Worm (Caenorhabditis elegans) whole organism, L4 larva: ENCODE data around the gene suex-2.

ENCODE experiments used
- D1046.2 ChIP-seq: fragments of 200-800 bp; sonication (Bioruptor generic); IDR thresholded peaks from 2 replicates; pipeline ENCODE4 v1.3.6; 2022; ENCODE audit warnings: missing genetic modification characterization, missing compliant biosample characterization
- F10B5.3 ChIP-seq: sonication (generic microtip); optimal IDR thresholded peaks from 2 replicates; lab custom pipeline; 2016; ENCODE audit warnings: mild to moderate bottlenecking, missing genetic modification characterization, missing compliant biosample characterization
- F37D6.2 ChIP-seq: sonication (generic microtip); optimal IDR thresholded peaks from 2 replicates; lab custom pipeline; 2016; ENCODE audit warnings: mild to moderate bottlenecking, missing genetic modification characterization, missing compliant biosample characterization
- T20F7.1 ChIP-seq: fragments of 200-800 bp; sonication (Bioruptor generic); optimal IDR thresholded peaks from 2 replicates; lab custom pipeline; 2018; ENCODE audit warnings: mild to moderate bottlenecking, missing genetic modification characterization, missing compliant biosample characterization
- T26A8.4 ChIP-seq: fragments of 200-800 bp; sonication (Bioruptor generic); IDR thresholded peaks from 2 replicates; pipeline ENCODE4 v1.3.6; 2022; ENCODE audit warnings: missing genetic modification characterization, missing compliant biosample characterization
- Y105C5A.15 ChIP-seq: fragments of 200-800 bp; sonication (Bioruptor generic); IDR thresholded peaks from 2 replicates; pipeline ENCODE4 v1.3.6; 2022; ENCODE audit warnings: missing genetic modification characterization, missing compliant biosample characterization
- aha-1 ChIP-seq: fragments of 150-350 bp; peaks from one replicate; lab custom pipeline; 2014; ENCODE audit warnings: missing biosample characterization, missing genetic modification characterization
- attf-4 ChIP-seq: sonication (generic microtip); optimal IDR thresholded peaks from 3 replicates; lab custom pipeline; 2017; ENCODE audit warnings: missing biosample characterization, missing genetic modification characterization
- ceh-20 ChIP-seq: fragments of 200-800 bp; sonication (Bioruptor generic); IDR thresholded peaks from 2 replicates; pipeline ENCODE4 v1.3.6; 2022; ENCODE audit warnings: missing genetic modification reagents, missing genetic modification characterization, missing compliant biosample characterization
- ceh-28 ChIP-seq: fragments of 150-350 bp; optimal IDR thresholded peaks from 2 replicates; lab custom pipeline; 2014; ENCODE audit warnings: missing biosample characterization, missing genetic modification reagents, missing genetic modification characterization
- daf-12 ChIP-seq: fragments of 150-350 bp; optimal IDR thresholded peaks from 2 replicates; lab custom pipeline; 2014; ENCODE audit warnings: missing biosample characterization, missing genetic modification reagents, missing genetic modification characterization
- dmd-8 ChIP-seq: fragments of 200-800 bp; sonication (Bioruptor generic); IDR thresholded peaks from 2 replicates; pipeline ENCODE4 v1.3.6; 2022; ENCODE audit warnings: missing genetic modification characterization, missing compliant biosample characterization
- duxl-1 ChIP-seq: sonication (generic microtip); optimal IDR thresholded peaks from 2 replicates; lab custom pipeline; 2016; ENCODE audit warnings: mild to moderate bottlenecking, missing genetic modification characterization, moderate library complexity, missing compliant biosample characterization; ENCODE audit not compliant: poor library complexity
- dve-1 ChIP-seq: sonication (generic microtip); optimal IDR thresholded peaks from 2 replicates; lab custom pipeline; 2017; ENCODE audit warnings: antibody characterized with exemption, mild to moderate bottlenecking, missing genetic modification characterization, missing compliant biosample characterization; ENCODE audit not compliant: insufficient read depth
- gei-8 ChIP-seq: fragments of 200-800 bp; sonication (Bioruptor generic); optimal IDR thresholded peaks from 2 replicates; lab custom pipeline; 2018; ENCODE audit warnings: mild to moderate bottlenecking, missing genetic modification characterization, missing compliant biosample characterization
- hif-1 ChIP-seq, 2 experiments: sonication (generic microtip); optimal IDR thresholded peaks; 2 replicates each; lab custom pipeline; 2016 to 2017; ENCODE audit warnings: missing compliant biosample characterization in 2 of 2, missing genetic modification characterization in 2 of 2, missing genetic modification reagents in 2 of 2, missing genotype in 2 of 2, mild to moderate bottlenecking in 1 of 2
- hlh-30 ChIP-seq: sonication (generic microtip); optimal IDR thresholded peaks from 2 replicates; lab custom pipeline; 2017; ENCODE audit warnings: antibody characterized with exemption, mild to moderate bottlenecking, missing genetic modification characterization, missing compliant biosample characterization; ENCODE audit not compliant: insufficient read depth
- jun-1 ChIP-seq: fragments of 150-350 bp; optimal IDR thresholded peaks from 2 replicates; lab custom pipeline; 2014; ENCODE audit warnings: missing biosample characterization, missing genetic modification reagents, missing genetic modification characterization
- lin-1 ChIP-seq: fragments of 200-800 bp; sonication (Bioruptor generic); IDR thresholded peaks from 2 replicates; pipeline ENCODE4 v1.3.6; 2022; ENCODE audit warnings: missing genetic modification reagents, missing genetic modification characterization, missing compliant biosample characterization
- lin-13 ChIP-seq: fragments of 150-350 bp; optimal IDR thresholded peaks from 2 replicates; lab custom pipeline; 2014; ENCODE audit warnings: missing biosample characterization, missing genetic modification reagents, missing genetic modification characterization
- lin-38 ChIP-seq: fragments of 200-800 bp; sonication (Bioruptor generic); IDR thresholded peaks from 2 replicates; pipeline ENCODE4 v1.3.6; 2022; ENCODE audit warnings: missing genetic modification reagents, missing genetic modification characterization, missing compliant biosample characterization
- lsy-2 ChIP-seq, 2 experiments: fragments of 150-350 bp in 1 of 2; sonication (generic microtip) in 1 of 2; optimal IDR thresholded peaks; 2 replicates each; lab custom pipeline; 2014 to 2017; ENCODE audit warnings: missing biosample characterization in 2 of 2, missing genetic modification characterization in 2 of 2
- madf-9 ChIP-seq: fragments of 200-800 bp; sonication (Bioruptor generic); conservative IDR thresholded peaks from 2 replicates; pipeline ENCODE4 v1.3.6; 2022; ENCODE audit warnings: missing genetic modification reagents, missing genetic modification characterization, missing compliant biosample characterization
- mep-1 ChIP-seq: fragments of 150-350 bp; sonication (generic microtip); optimal IDR thresholded peaks from 3 replicates; lab custom pipeline; 2014; ENCODE audit warnings: missing biosample characterization, missing genetic modification characterization
- mes-2 ChIP-seq: sonication (generic microtip); optimal IDR thresholded peaks from 2 replicates; lab custom pipeline; 2016; ENCODE audit warnings: missing genotype, mild to moderate bottlenecking, missing genetic modification characterization, missing compliant biosample characterization; ENCODE audit not compliant: poor library complexity, severe bottlenecking
- mxl-3 ChIP-seq: fragments of 200-800 bp; sonication (Bioruptor generic); optimal IDR thresholded peaks from 2 replicates; lab custom pipeline; 2018; ENCODE audit warnings: mild to moderate bottlenecking, missing genetic modification characterization, missing compliant biosample characterization
- nhr-25 ChIP-seq: sonication (generic microtip); optimal IDR thresholded peaks from 2 replicates; lab custom pipeline; 2017; ENCODE audit warnings: missing genetic modification characterization, mild to moderate bottlenecking, missing compliant biosample characterization, antibody characterized with exemption, moderate library complexity, borderline replicate concordance; ENCODE audit not compliant: insufficient read depth
- nhr-48 ChIP-seq: sonication (generic microtip); optimal IDR thresholded peaks from 2 replicates; lab custom pipeline; 2016; ENCODE audit warnings: mild to moderate bottlenecking, missing genetic modification characterization, missing compliant biosample characterization
- nhr-77 ChIP-seq: fragments of 150-350 bp; optimal IDR thresholded peaks from 2 replicates; lab custom pipeline; 2014; ENCODE audit warnings: missing biosample characterization, missing genetic modification characterization
- pha-4 ChIP-seq, 2 experiments: fragments of 150-350 bp in 1 of 2; fragments of 200-800 bp in 1 of 2; sonication (Bioruptor generic) in 1 of 2; IDR thresholded peaks in 1 of 2; optimal IDR thresholded peaks in 1 of 2; 2 replicates each; pipeline versions ENCODE4 v1.3.6 to Lab custom; 2014 to 2022; ENCODE audit warnings: missing genetic modification characterization in 2 of 2, missing genetic modification reagents in 2 of 2, missing biosample characterization in 1 of 2, missing compliant biosample characterization in 1 of 2
- php-3 ChIP-seq: fragments of 200-800 bp; sonication (Bioruptor generic); IDR thresholded peaks from 2 replicates; pipeline ENCODE4 v1.3.6; 2022; ENCODE audit warnings: missing genetic modification reagents, missing genetic modification characterization, missing compliant biosample characterization
- saeg-2 ChIP-seq: fragments of 200-800 bp; sonication (Bioruptor generic); IDR thresholded peaks from 2 replicates; pipeline ENCODE4 v1.3.6; 2022; ENCODE audit warnings: missing genetic modification reagents, missing genetic modification characterization, missing compliant biosample characterization
- sdz-12 ChIP-seq: fragments of 200-800 bp; sonication (Bioruptor generic); optimal IDR thresholded peaks from 2 replicates; lab custom pipeline; 2018; ENCODE audit warnings: mild to moderate bottlenecking, missing genetic modification characterization, missing compliant biosample characterization
- skn-1 ChIP-seq: fragments of 150-350 bp; optimal IDR thresholded peaks from 2 replicates; lab custom pipeline; 2014; ENCODE audit warnings: missing biosample characterization, missing genetic modification characterization
- snpc-1.2 ChIP-seq: fragments of 200-800 bp; sonication (Bioruptor generic); IDR thresholded peaks from 2 replicates; pipeline ENCODE4 v1.3.6; 2022; ENCODE audit warnings: missing genetic modification reagents, missing genetic modification characterization, missing compliant biosample characterization
- spr-1 ChIP-seq: sonication (generic microtip); optimal IDR thresholded peaks from 2 replicates; lab custom pipeline; 2016; ENCODE audit warnings: mild to moderate bottlenecking, missing genetic modification characterization, missing compliant biosample characterization
- tag-97 ChIP-seq: fragments of 200-800 bp; sonication (Bioruptor generic); IDR thresholded peaks from 2 replicates; pipeline ENCODE4 v1.3.6; 2022; ENCODE audit warnings: missing genetic modification characterization, missing compliant biosample characterization
- tra-1 ChIP-seq: fragments of 200-800 bp; sonication (Bioruptor generic); IDR thresholded peaks from 2 replicates; pipeline ENCODE4 v1.3.6; 2022; ENCODE audit warnings: missing genetic modification reagents, missing genetic modification characterization, missing compliant biosample characterization
- zag-1 ChIP-seq: fragments of 150-350 bp; optimal IDR thresholded peaks from 2 replicates; lab custom pipeline; 2014; ENCODE audit warnings: missing biosample characterization, missing genetic modification characterization

Gene suex-2

DNA sequence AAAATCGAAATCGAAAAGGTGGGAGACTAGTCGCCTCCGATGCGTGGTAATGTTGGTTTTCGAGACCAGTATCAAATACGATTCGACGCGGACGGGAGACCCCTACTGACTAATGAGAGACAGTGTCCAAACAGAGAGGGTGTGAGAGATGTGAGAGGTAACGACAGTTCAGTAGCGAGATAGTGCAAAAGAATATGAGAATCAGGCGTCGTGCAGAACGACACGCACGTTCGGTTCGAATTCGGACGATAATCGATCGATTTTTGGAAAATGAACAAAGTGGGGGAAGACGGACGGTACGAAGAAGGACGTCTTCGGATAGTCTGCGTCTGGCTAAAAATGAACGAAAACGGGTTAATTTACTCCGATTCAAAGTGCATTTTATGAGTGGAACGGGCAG lies 46.1 kb upstream of the suex-2 start, which contains the start of gene D1046.16 (continued):
- TF ChIP-seq nhr-77 (tag; lab: Kevin White, UChicago) (peak; percentile 2), F10B5.3 (tag; lab: Kevin White, UChicago) (no peak), sdz-12 (GFP tag; lab: Kevin White, UChicago) (no peak), dmd-8 (GFP tag; lab: Robert Waterston, UW) (no peak), dve-1 (peak; percentile 19), mes-2 (peak; percentile 56), daf-12 (tag; lab: Kevin White, UChicago) (no peak)

DNA sequence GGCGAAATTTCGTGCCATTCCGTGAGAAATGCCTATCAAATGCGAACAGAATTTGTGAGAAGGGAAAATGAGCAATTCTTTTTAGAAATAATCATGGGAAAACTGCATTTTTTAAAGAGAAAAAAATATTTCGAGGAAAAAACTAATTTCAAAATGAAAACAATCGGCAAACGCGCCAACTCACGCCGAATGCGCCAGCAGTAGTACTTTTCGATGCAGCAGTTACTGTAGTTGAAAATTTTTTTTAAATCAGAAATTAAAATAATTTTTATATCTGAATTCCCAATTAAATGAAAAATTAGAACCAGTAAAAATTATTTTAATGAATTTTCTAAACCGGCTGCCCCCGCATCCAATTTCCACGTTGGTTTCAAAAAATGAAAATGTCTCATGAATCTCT lies 44.7 kb upstream of the suex-2 start:
- TF ChIP-seq attf-4 (tag; lab: Kevin White, UChicago) (no peak), nhr-48 (tag; lab: Kevin White, UChicago) (no peak), hif-1 (tag; optimal IDR thresholded peaks at IDR 0.05; lab: Kevin White, UChicago) (no peak), php-3 (GFP tag; lab: Robert Waterston, UW) (no peak), snpc-1.2 (peak; percentile 53; the same call in 1 of the 2 replicates), ceh-28 (no peak)

DNA sequence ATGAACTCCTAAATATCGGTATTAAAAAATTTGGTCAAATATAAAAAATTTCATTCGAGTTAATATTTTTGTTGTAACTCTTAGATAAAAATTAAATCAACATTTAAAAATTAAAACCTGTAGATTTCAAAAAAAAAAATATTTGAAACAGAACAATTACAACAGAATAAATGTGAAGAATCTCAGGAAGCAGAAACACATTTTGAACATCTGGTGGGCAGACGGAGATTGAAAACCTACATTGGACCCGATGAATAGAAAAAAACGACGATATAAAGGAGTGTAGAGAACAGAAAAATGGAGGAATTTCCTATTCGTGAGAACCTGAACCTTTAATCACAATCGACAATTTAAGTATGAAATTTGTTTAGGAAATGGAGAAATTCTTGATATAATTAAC lies 44.0 kb upstream of the suex-2 start:
- TF ChIP-seq Y105C5A.15 (GFP tag; lab: Robert Waterston, UW) (no peak), spr-1 (tag; lab: Kevin White, UChicago) (no peak), mes-2 (no peak), mxl-3 (GFP tag; lab: Kevin White, UChicago) (no peak), lin-1 (GFP tag; lab: Robert Waterston, UW) (no peak), T26A8.4 (GFP tag; lab: Robert Waterston, UW) (no peak), nhr-25 (tag; lab: Kevin White, UChicago) (no peak), zag-1 (tag; lab: Kevin White, UChicago) (no peak), tag-97 (no peak), ceh-20 (GFP tag; lab: Robert Waterston, UW) (no peak), duxl-1 (tag; lab: Kevin White, UChicago) (no peak)

DNA sequence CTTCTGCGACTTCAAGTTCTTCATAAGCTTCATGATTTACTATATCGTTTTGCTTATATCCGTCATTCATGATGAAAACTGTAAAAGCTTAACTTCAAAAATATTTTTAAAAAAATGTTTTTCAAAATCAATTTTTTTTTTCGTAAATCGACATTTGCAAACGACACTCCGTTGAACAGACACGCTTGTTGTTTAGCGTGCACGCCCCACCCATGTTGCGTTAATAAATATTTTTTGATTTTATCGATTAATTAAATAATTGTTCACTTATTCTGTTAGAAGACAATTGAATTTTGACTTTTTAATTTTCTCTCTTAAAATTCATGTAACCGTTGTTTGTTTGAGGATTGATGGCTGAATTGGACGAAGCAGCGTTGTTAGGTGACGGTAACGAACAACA lies 42.1 kb upstream of the suex-2 start, which contains the start of the genes D1046.2 and cfim-2:
Gene D1046.2 (minus strand): TSS at position 78 of the 400 bp plus-strand sequence.
Gene cfim-2 (plus strand): TSS at position 335 of the 400 bp plus-strand sequence.
- TF ChIP-seq hlh-30 (tag; lab: Kevin White, UChicago) (peak; percentile 26), mes-2 (peak; percentile 38), lsy-2 (tag; optimal IDR thresholded peaks at IDR 0.05; lab: Kevin White, UChicago) (peak in 1 of 2 experiments; percentile 57), T20F7.1 (GFP tag; lab: Kevin White, UChicago) (peak; percentile 97), dve-1 (peak; percentile 12), skn-1 (no peak), lin-13 (GFP tag; lab: Kevin White, UChicago) (no peak)
- TF ChIP-seq, all 104 proteins: peak for 5

DNA sequence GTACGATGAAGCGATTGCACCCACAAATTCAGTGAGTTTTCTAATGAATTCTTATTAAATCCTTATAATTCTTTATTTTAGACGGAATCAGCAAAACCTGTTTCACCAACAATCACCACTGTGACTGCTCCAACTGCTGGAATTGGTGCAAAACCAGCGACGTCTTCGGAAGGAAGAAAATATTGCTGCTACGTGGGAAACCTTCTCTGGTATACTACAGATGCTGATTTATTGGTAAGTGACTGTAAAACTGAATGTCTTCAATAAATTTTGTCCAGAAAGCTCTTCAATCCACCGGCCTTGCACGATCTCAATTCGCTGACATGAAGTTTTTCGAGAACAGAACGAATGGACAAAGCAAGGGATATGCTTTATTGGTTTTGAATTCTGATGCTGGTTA lies 41.6 kb upstream of the suex-2 start:
- TF ChIP-seq gei-8 (no peak), aha-1 (peak; percentile 90), D1046.2 (0 out of 2 replicates have a peak, but pooled peaks have one; percentile 55)
- TF ChIP-seq, all 104 proteins: peak for 2

DNA sequence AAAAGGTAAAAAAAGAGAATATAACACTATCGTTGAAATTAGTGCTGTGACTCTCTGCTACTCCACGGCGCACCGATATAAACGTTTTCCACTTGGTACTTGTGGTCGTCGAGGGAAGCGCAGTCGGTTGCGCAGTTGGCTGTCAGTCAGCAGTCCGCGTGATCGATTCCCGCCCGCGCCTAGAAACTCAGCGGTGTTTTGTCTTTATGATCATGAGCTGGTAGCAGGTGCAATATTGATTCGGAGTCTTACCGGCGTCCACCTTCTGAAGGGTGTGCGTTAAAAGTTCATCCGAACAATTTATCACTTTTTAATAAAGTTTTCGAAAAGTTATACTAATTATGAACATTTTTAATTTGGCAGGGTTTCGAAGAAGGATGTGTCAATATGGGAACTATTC lies 41.0 kb upstream of the suex-2 start:
- TF ChIP-seq pha-4 (GFP tag; IDR thresholded peaks at IDR 0.05; lab: Robert Waterston, UW) = peak; percentile 96
- TF ChIP-seq pha-4 (tag; optimal IDR thresholded peaks at IDR 0.05; lab: Kevin White, UChicago) = no peak
- peak; percentile 85 for TF ChIP-seq lin-38
- peak; percentile 80 for TF ChIP-seq spr-1 (tag; lab: Kevin White, UChicago)
- TF ChIP-seq tra-1 = peak; percentile 80
- TF ChIP-seq duxl-1 (tag; lab: Kevin White, UChicago) = peak; percentile 82
- peak; percentile 85 for TF ChIP-seq lin-1 (GFP tag; lab: Robert Waterston, UW)
- TF ChIP-seq mep-1 (tag; lab: Kevin White, UChicago) = peak; percentile 87
- 0 out of 2 replicates have a peak, but pooled peaks have one; percentile 41 for TF ChIP-seq Y105C5A.15 (GFP tag; lab: Robert Waterston, UW)
- peak; percentile 92 for TF ChIP-seq madf-9 (GFP tag; lab: Robert Waterston, UW)
- TF ChIP-seq saeg-2 = peak; percentile 81
- TF ChIP-seq jun-1 (tag; lab: Kevin White, UChicago) = peak; percentile 41
- TF ChIP-seq mxl-3 (GFP tag; lab: Kevin White, UChicago) = peak; percentile 88
- TF ChIP-seq skn-1 = no peak
- peak; percentile 59 for TF ChIP-seq F37D6.2
- peak; percentile 79 for TF ChIP-seq nhr-25 (tag; lab: Kevin White, UChicago)
- TF ChIP-seq dmd-8 (GFP tag; lab: Robert Waterston, UW) = peak; percentile 98
